Worm (Caenorhabditis elegans): ENCODE measurements around the gene F35E8.10.

Gene F35E8.10

ce11 chrV:15873762-15874161 lies 46.4 kb downstream of the F35E8.10 start (continued):
- peak; percentile 85 for TF ChIP-seq dmd-9 (GFP tag; IDR thresholded peaks at IDR 0.05)
- TF ChIP-seq madf-9 (GFP tag; conservative IDR thresholded peaks at IDR 0.05) = peak; percentile 93
- TF ChIP-seq nhr-48 (tag; optimal IDR thresholded peaks at IDR 0.05) = peak; percentile 86
- peak; percentile 94 for TF ChIP-seq T26A8.4 (GFP tag; IDR thresholded peaks at IDR 0.05)
- TF ChIP-seq php-3 (GFP tag; IDR thresholded peaks at IDR 0.05) = peak; percentile 91
- TF ChIP-seq lin-38 (GFP tag; IDR thresholded peaks at IDR 0.05) = peak; percentile 90
- TF ChIP-seq nhr-25 (tag; optimal IDR thresholded peaks at IDR 0.05; ENCODE audit: borderline replicate concordance, insufficient read depth) = no peak
- peak; percentile 74 for TF ChIP-seq aly-2 (tag; optimal IDR thresholded peaks at IDR 0.05)
- peak; percentile 96 for TF ChIP-seq D1046.2 (GFP tag; IDR thresholded peaks at IDR 0.05)
- no peak for TF ChIP-seq lin-15B (tag; optimal IDR thresholded peaks at IDR 0.05)
- peak; percentile 89 for TF ChIP-seq dmd-6 (GFP tag; IDR thresholded peaks at IDR 0.05)
- TF ChIP-seq zag-1 (tag; optimal IDR thresholded peaks at IDR 0.05) = no peak
- peak; percentile 97 for TF ChIP-seq Y75B8A.6 (GFP tag; IDR thresholded peaks at IDR 0.05)
- peak; percentile 87 for TF ChIP-seq rbr-2 (tag; optimal IDR thresholded peaks at IDR 0.05)
- TF ChIP-seq attf-4 (tag; optimal IDR thresholded peaks at IDR 0.05) = no peak
- no peak for TF ChIP-seq ZK546.5 (tag; optimal IDR thresholded peaks at IDR 0.05)
- TF ChIP-seq Y48G9A.11 (GFP tag; IDR thresholded peaks at IDR 0.05) = peak; percentile 91
- TF ChIP-seq tag-97 (GFP tag; IDR thresholded peaks at IDR 0.05) = 0 out of 2 replicates have a peak, but pooled peaks have one; percentile 45
- no peak for TF ChIP-seq nhr-102 (tag; optimal IDR thresholded peaks at IDR 0.05)
- TF ChIP-seq F49E8.2 (tag; optimal IDR thresholded peaks at IDR 0.05; ENCODE audit: borderline replicate concordance) = peak; percentile 89
- TF ChIP-seq ces-1 (GFP tag; optimal IDR thresholded peaks at IDR 0.05) = peak; percentile 26
- peak; percentile 94 for TF ChIP-seq daf-8 (GFP tag; IDR thresholded peaks at IDR 0.05)
- TF ChIP-seq dve-1 (tag; optimal IDR thresholded peaks at IDR 0.05; ENCODE audit: insufficient read depth) = no peak
- peak; percentile 97 for TF ChIP-seq arid-1 (GFP tag; conservative IDR thresholded peaks at IDR 0.05)
- peak; percentile 97 for TF ChIP-seq sdz-12 (GFP tag; optimal IDR thresholded peaks at IDR 0.05)
- peak; percentile 47 for TF ChIP-seq lin-13 (GFP tag; optimal IDR thresholded peaks at IDR 0.05)
- peak; percentile 93 for TF ChIP-seq ZK337.2 (GFP tag; IDR thresholded peaks at IDR 0.05)
- TF ChIP-seq skn-1 (tag; optimal IDR thresholded peaks at IDR 0.05) = no peak
- no peak for TF ChIP-seq lin-39 (tag; optimal IDR thresholded peaks at IDR 0.05)
- peak; percentile 92 for TF ChIP-seq snpc-1.2 (GFP tag; IDR thresholded peaks at IDR 0.05)
- no peak for TF ChIP-seq fos-1 (tag; optimal IDR thresholded peaks at IDR 0.05)
- TF ChIP-seq daf-19 (GFP tag; conservative IDR thresholded peaks at IDR 0.05) = peak; percentile 96
- TF ChIP-seq set-16 (GFP tag; IDR thresholded peaks at IDR 0.05) = no peak; the same call in 1 of the 2 replicates
- peak; percentile 95 for TF ChIP-seq nhr-41 (GFP tag; IDR thresholded peaks at IDR 0.05)
- TF ChIP-seq nhr-10 (tag; optimal IDR thresholded peaks at IDR 0.05) = peak; percentile 27
- peak; percentile 54 for TF ChIP-seq nhr-11 (tag; optimal IDR thresholded peaks at IDR 0.05)
- TF ChIP-seq aha-1 (tag) = peak; percentile 64
- peak; percentile 89 for TF ChIP-seq mxl-3 (GFP tag; optimal IDR thresholded peaks at IDR 0.05)
- no peak for TF ChIP-seq ztf-11 (tag; optimal IDR thresholded peaks at IDR 0.05)
- peak; percentile 55 for TF ChIP-seq dpl-1 (GFP tag; optimal IDR thresholded peaks at IDR 0.05)
- TF ChIP-seq egl-27 (tag; optimal IDR thresholded peaks at IDR 0.05) = no peak
- TF ChIP-seq mep-1 (tag; optimal IDR thresholded peaks at IDR 0.05) = no peak
- TF ChIP-seq nhr-6 (tag; optimal IDR thresholded peaks at IDR 0.05) = peak; percentile 14
- peak in 1 of 2 experiments; percentile 42 for TF ChIP-seq lsy-2 (tag; optimal IDR thresholded peaks at IDR 0.05)
- TF ChIP-seq spr-1 (tag; optimal IDR thresholded peaks at IDR 0.05) = peak; percentile 93
- peak; percentile 86 for TF ChIP-seq mxl-2 (GFP tag; conservative IDR thresholded peaks at IDR 0.05)
- peak in 1 of 2 experiments; percentile 2 for TF ChIP-seq mdl-1 (tag; optimal IDR thresholded peaks at IDR 0.05)
- TF ChIP-seq hif-1 (tag; optimal IDR thresholded peaks at IDR 0.05) = peak; percentile 64 to 80
- peak; percentile 97 for TF ChIP-seq gei-8 (GFP tag; optimal IDR thresholded peaks at IDR 0.05)
- no peak for TF ChIP-seq ceh-62 (tag; optimal IDR thresholded peaks at IDR 0.05)
- peak; percentile 80 for TF ChIP-seq ztf-7 (tag; optimal IDR thresholded peaks at IDR 0.05)
- TF ChIP-seq nhr-28 (tag; optimal IDR thresholded peaks at IDR 0.05) = peak; percentile 52

Data from whole organism, L4 larva.